Fruit fly (Drosophila melanogaster) Kc167 (cell line): ENCODE data around the gene CG11983.

Source experiments
- Myc ChIP-seq: fragments of >200 bp; optimal IDR thresholded peaks from 2 replicates; lab custom pipeline; 2017; ENCODE audit warnings: missing external identifiers
- Sin3A ChIP-seq: fragments of >200 bp; optimal IDR thresholded peaks from 2 replicates; lab custom pipeline; 2018; ENCODE audit warnings: missing external identifiers
- h ChIP-seq: fragments of >200 bp; optimal IDR thresholded peaks from 3 replicates; lab custom pipeline; 2018; ENCODE audit warnings: missing external identifiers
- insv ChIP-seq: fragments of >200 bp; optimal IDR thresholded peaks from 3 replicates; lab custom pipeline; 2018; ENCODE audit warnings: missing external identifiers
- psq ChIP-seq: fragments of >200 bp; optimal IDR thresholded peaks from 2 replicates; lab custom pipeline; 2017; ENCODE audit warnings: missing external identifiers
- ttk ChIP-seq: sonication (Bioruptor generic); optimal IDR thresholded peaks from 2 replicates; lab custom pipeline; 2017; ENCODE audit warnings: missing external identifiers

Gene CG11983

dm6 chr3R:8976073-8976593, 32.0 kb upstream of the CG11983 start:
- TF ChIP-seq Myc (lab: Kevin White, UChicago) (no peak), insv (lab: Kevin White, UChicago) (no peak), Sin3A (no peak), ttk (lab: Kevin White, UChicago) (no peak), psq (lab: Kevin White, UChicago) (no peak), h (lab: Kevin White, UChicago) (no peak)

dm6 chr3R:8978768-8979167, 29.4 kb upstream of the CG11983 start:
- TF ChIP-seq Myc (lab: Kevin White, UChicago) (no peak), psq (lab: Kevin White, UChicago) (no peak), Sin3A (no peak), ttk (lab: Kevin White, UChicago) (no peak), insv (lab: Kevin White, UChicago) (no peak), h (lab: Kevin White, UChicago) (no peak)

dm6 chr3R:8979850-8980775, 28.0 kb upstream of the CG11983 start:
- TF ChIP-seq h (lab: Kevin White, UChicago) (no peak), ttk (lab: Kevin White, UChicago) (no peak), psq (lab: Kevin White, UChicago) (no peak), Sin3A (no peak), Myc (lab: Kevin White, UChicago) (no peak), insv (lab: Kevin White, UChicago) (no peak)

DNA sequence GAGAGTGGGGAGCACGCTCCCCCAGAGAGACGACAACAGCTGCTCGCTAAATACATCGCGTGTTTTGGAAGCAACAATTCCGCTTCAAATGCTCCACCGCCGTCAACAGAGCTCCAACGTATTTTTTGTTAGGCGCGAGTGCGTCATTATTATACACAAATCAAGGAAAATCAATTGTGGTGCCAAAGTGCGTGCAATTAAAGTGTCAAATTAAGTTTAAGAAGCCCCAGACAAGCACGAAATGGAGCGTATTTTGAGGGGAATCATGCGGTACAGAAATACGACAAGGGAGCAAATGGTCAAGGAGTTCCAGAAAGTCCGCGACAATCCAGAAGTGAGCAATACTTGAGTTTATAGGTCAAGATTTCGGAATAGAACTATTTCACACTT, 27.4 kb upstream of the CG11983 start, which contains the start of gene CAHbeta:
Gene CAHbeta, plus strand, starts transcription at position 85 of the 390 bp plus-strand sequence.
- TF ChIP-seq ttk (lab: Kevin White, UChicago) (no peak), Sin3A (no peak), insv (lab: Kevin White, UChicago) (no peak), h (lab: Kevin White, UChicago) (no peak), Myc (lab: Kevin White, UChicago) (no peak), psq (lab: Kevin White, UChicago) (no peak)

- TF ChIP-seq psq (lab: Kevin White, UChicago) (no peak), Sin3A (no peak), ttk (lab: Kevin White, UChicago) (no peak), insv (lab: Kevin White, UChicago) (no peak), h (lab: Kevin White, UChicago) (no peak), Myc (lab: Kevin White, UChicago) (no peak)
Observed at dm6 chr3R:8981209-8981996, 26.7 kb upstream of the CG11983 start.

DNA sequence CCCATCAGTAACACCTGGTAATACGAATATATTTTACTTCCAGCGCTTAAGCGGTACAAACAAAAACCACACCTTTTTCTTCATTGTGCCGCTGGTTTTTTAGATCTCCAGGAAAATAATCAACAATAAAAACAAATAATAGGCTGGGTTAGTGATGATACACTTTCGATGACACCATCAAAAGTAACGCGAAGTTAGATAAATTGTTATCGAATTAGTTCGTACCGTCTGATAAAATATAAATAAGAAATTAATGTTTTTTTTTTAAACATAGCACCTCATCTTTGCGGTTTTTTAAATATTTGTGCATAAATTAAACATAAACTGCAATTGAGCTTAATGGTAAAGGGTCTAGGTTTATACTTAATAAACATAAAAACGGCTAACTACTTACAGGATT, 24.0 kb upstream of the CG11983 start, which contains the start of gene RagA-B:
Gene RagA-B, minus strand, starts transcription at position 175 of the 400 bp plus-strand sequence.
- TF ChIP-seq Myc (lab: Kevin White, UChicago), result no peak

DNA sequence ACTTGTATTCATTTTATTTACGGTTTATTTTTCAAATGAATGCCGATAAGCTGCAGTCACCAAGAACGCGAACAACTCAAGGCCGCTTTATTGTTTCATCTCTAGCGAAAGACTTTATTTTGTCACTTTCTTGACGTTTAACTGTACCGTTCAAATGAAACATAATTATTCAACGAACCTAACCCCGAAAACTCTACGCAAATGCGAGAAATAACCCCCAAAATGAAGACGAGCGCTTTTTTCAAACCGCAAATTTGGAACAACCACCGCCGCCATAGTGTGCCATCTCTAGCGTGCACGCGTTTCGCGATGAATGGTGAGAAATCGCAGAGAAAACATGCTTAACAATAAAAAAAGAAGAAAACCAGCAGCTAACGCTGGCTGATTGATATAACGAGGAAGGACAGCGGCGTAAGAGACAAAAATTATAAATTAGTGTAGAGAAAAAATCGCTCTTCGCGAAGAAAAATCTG, 23.5 kb upstream of the CG11983 start, which contains the start of gene CG11970:
Gene CG11970, plus strand, starts transcription at position 117 of the 473 bp plus-strand sequence.
- TF ChIP-seq Myc (lab: Kevin White, UChicago) (no peak), ttk (lab: Kevin White, UChicago) (no peak), psq (lab: Kevin White, UChicago) (no peak), insv (lab: Kevin White, UChicago) (no peak), Sin3A (no peak), h (lab: Kevin White, UChicago) (no peak)

- no peak for TF ChIP-seq insv (lab: Kevin White, UChicago)
- no peak for TF ChIP-seq Sin3A
- TF ChIP-seq h (lab: Kevin White, UChicago), result no peak
- TF ChIP-seq Myc (lab: Kevin White, UChicago), result no peak
- no peak for TF ChIP-seq psq (lab: Kevin White, UChicago)
- TF ChIP-seq ttk (lab: Kevin White, UChicago), result no peak
Observed at dm6 chr3R:8992928-8993579, 15.1 kb upstream of the CG11983 start, which contains the start of gene CG11975. TSS of gene CG11975 (plus strand) at chr3R:8993253.

- TF ChIP-seq Sin3A (no peak), psq (lab: Kevin White, UChicago) (no peak), h (lab: Kevin White, UChicago) (no peak), ttk (lab: Kevin White, UChicago) (no peak), Myc (lab: Kevin White, UChicago) (no peak), insv (lab: Kevin White, UChicago) (no peak)
Observed at dm6 chr3R:8997397-8997796, 10.7 kb upstream of the CG11983 start, which contains the start of gene CG11977. TSS of gene CG11977 (plus strand) at chr3R:8997697.

dm6 chr3R:8998243-8998642, 9.9 kb upstream of the CG11983 start:
- TF ChIP-seq Myc (lab: Kevin White, UChicago) (no peak), h (lab: Kevin White, UChicago) (no peak), ttk (lab: Kevin White, UChicago) (no peak), psq (lab: Kevin White, UChicago) (no peak), insv (lab: Kevin White, UChicago) (no peak), Sin3A (no peak)
